Fruit fly (Drosophila melanogaster) whole organism, embryonic: ENCODE data around the gene SP555.

Experiments
- Ada2b ChIP-seq: fragments of 200-800 bp; sonication (Bioruptor generic); IDR thresholded peaks from 2 replicates; pipeline ENCODE4 v1.3.6; 2022; ENCODE audit warnings: missing biosample characterization, missing genetic modification characterization
- CG10209 ChIP-seq: fragments of 200-800 bp; sonication (Bioruptor generic); optimal IDR thresholded peaks from 3 replicates; lab custom pipeline; 2017; ENCODE audit warnings: missing biosample characterization, mild to moderate bottlenecking, missing genetic modification characterization, missing genetic modification reagents
- CG10565 ChIP-seq: fragments of 200-800 bp; sonication (Bioruptor generic); optimal IDR thresholded peaks from 3 replicates; lab custom pipeline; 2016; ENCODE audit warnings: missing biosample characterization, mild to moderate bottlenecking, missing genetic modification characterization
- CG12155 ChIP-seq: fragments of 200-800 bp; sonication (Bioruptor generic); optimal IDR thresholded peaks from 3 replicates; lab custom pipeline; 2016; ENCODE audit warnings: missing biosample characterization, missing genetic modification characterization
- CG12299 ChIP-seq: fragments of 200-800 bp; sonication (Bioruptor generic); optimal IDR thresholded peaks from 2 replicates; lab custom pipeline; 2018; ENCODE audit warnings: missing biosample characterization, mild to moderate bottlenecking, missing genetic modification characterization
- CG14050 ChIP-seq: fragments of 200-800 bp; sonication (Bioruptor generic); IDR thresholded peaks from 3 replicates; pipeline ENCODE4 v1.3.6; 2022; ENCODE audit warnings: missing biosample characterization, missing genetic modification characterization
- CG14860 ChIP-seq: fragments of 200-800 bp; sonication (Bioruptor generic); IDR thresholded peaks from 3 replicates; pipeline ENCODE4 v1.3.6; 2022; ENCODE audit warnings: missing biosample characterization, missing genetic modification characterization; ENCODE audit not compliant: partially characterized antibody
- CG15269 ChIP-seq: fragments of 200-800 bp; sonication (Bioruptor generic); optimal IDR thresholded peaks from 2 replicates; lab custom pipeline; 2018; ENCODE audit warnings: missing biosample characterization, mild to moderate bottlenecking, missing genetic modification characterization, moderate library complexity
- CG15601 ChIP-seq: fragments of 200-800 bp; sonication (Bioruptor generic); optimal IDR thresholded peaks from 3 replicates; lab custom pipeline; 2019; ENCODE audit warnings: missing biosample characterization, mild to moderate bottlenecking, missing genetic modification characterization, moderate library complexity
- CG1602 ChIP-seq: fragments of 200-800 bp; sonication (Bioruptor generic); optimal IDR thresholded peaks from 3 replicates; lab custom pipeline; 2016; ENCODE audit warnings: missing biosample characterization, missing genetic modification characterization
- CG17912 ChIP-seq: fragments of 200-800 bp; sonication (Bioruptor generic); optimal IDR thresholded peaks from 2 replicates; lab custom pipeline; 2018; ENCODE audit warnings: missing biosample characterization, mild to moderate bottlenecking, missing genetic modification characterization
- CG18476 ChIP-seq: fragments of 200-800 bp; sonication (Bioruptor generic); optimal IDR thresholded peaks from 2 replicates; lab custom pipeline; 2016; ENCODE audit warnings: missing biosample characterization, mild to moderate bottlenecking, missing genetic modification characterization
- CG18599 ChIP-seq: fragments of 200-800 bp; sonication (Bioruptor generic); optimal IDR thresholded peaks from 3 replicates; lab custom pipeline; 2017; ENCODE audit warnings: missing biosample characterization, missing genetic modification characterization, mild to moderate bottlenecking, moderate library complexity, missing genetic modification reagents
- CG2129 ChIP-seq: fragments of 200-800 bp; sonication (Bioruptor generic); IDR thresholded peaks from 2 replicates; pipeline ENCODE4 v1.3.6; 2022; ENCODE audit warnings: missing biosample characterization, missing genetic modification characterization; ENCODE audit not compliant: partially characterized antibody
- CG4282 ChIP-seq: fragments of 200-800 bp; sonication (Bioruptor generic); optimal IDR thresholded peaks from 2 replicates; lab custom pipeline; 2016; ENCODE audit warnings: missing biosample characterization, missing genetic modification characterization
- CG4404 ChIP-seq: fragments of 200-800 bp; sonication (Bioruptor generic); IDR thresholded peaks from 2 replicates; pipeline ENCODE4 v1.3.6; 2022; ENCODE audit warnings: missing biosample characterization, missing genetic modification characterization
- CG4424 ChIP-seq: fragments of 200-800 bp; sonication (Bioruptor generic); optimal IDR thresholded peaks from 3 replicates; lab custom pipeline; 2016; ENCODE audit warnings: missing biosample characterization, missing genetic modification characterization
- CG4730 ChIP-seq: fragments of 200-800 bp; sonication (Bioruptor generic); IDR thresholded peaks from 2 replicates; pipeline ENCODE4 v1.3.6; 2022; ENCODE audit warnings: missing biosample characterization, missing genetic modification characterization
- CG5245 ChIP-seq: fragments of 200-800 bp; sonication (Bioruptor generic); optimal IDR thresholded peaks from 3 replicates; lab custom pipeline; 2016; ENCODE audit warnings: missing biosample characterization, missing genetic modification characterization
- CG6689 ChIP-seq: fragments of 200-800 bp; sonication (Bioruptor generic); IDR thresholded peaks from 2 replicates; pipeline ENCODE4 v1.3.6; 2022; ENCODE audit warnings: missing biosample characterization, missing genetic modification characterization
- CG7271 ChIP-seq: fragments of 200-800 bp; sonication (Bioruptor generic); optimal IDR thresholded peaks from 2 replicates; lab custom pipeline; 2018; ENCODE audit warnings: missing biosample characterization, mild to moderate bottlenecking, missing genetic modification characterization, moderate library complexity
- CG9215 ChIP-seq: fragments of 200-800 bp; sonication (Bioruptor generic); IDR thresholded peaks from 2 replicates; pipeline ENCODE4 v1.3.6; 2022; ENCODE audit warnings: missing biosample characterization, missing genetic modification characterization
- CG9932 ChIP-seq: fragments of 200-800 bp; sonication (Bioruptor generic); IDR thresholded peaks from 2 replicates; pipeline ENCODE4 v1.3.6; 2022; ENCODE audit warnings: missing biosample characterization, missing genetic modification characterization
- Dad ChIP-seq: fragments of 200-800 bp; sonication (Bioruptor generic); optimal IDR thresholded peaks from 3 replicates; lab custom pipeline; 2016; ENCODE audit warnings: missing biosample characterization, missing genetic modification characterization
- Doc2 ChIP-seq: fragments of 200-800 bp; sonication (Bioruptor generic); IDR thresholded peaks from 2 replicates; pipeline ENCODE4 v1.3.6; 2022; ENCODE audit warnings: missing biosample characterization, missing genetic modification characterization
- Fer1 ChIP-seq: fragments of 200-800 bp; sonication (Bioruptor generic); optimal IDR thresholded peaks from 2 replicates; lab custom pipeline; 2017; ENCODE audit warnings: missing biosample characterization, mild to moderate bottlenecking, missing genetic modification characterization
- Gsc ChIP-seq: fragments of 200-800 bp; sonication (Bioruptor generic); IDR thresholded peaks from 2 replicates; pipeline ENCODE4 v1.3.6; 2022; ENCODE audit warnings: missing biosample characterization, missing genetic modification characterization
- HHEX ChIP-seq: fragments of 200-800 bp; sonication (Bioruptor generic); optimal IDR thresholded peaks from 3 replicates; lab custom pipeline; 2017; ENCODE audit warnings: missing biosample characterization, mild to moderate bottlenecking, missing genetic modification characterization, missing genetic modification reagents
- HLH3B ChIP-seq: fragments of 200-800 bp; sonication (Bioruptor generic); IDR thresholded peaks from 2 replicates; pipeline ENCODE4 v1.3.6; 2022; ENCODE audit warnings: missing biosample characterization, missing genetic modification characterization
- Kr ChIP-seq: fragments of 200-800 bp; sonication (Bioruptor generic); optimal IDR thresholded peaks from 2 replicates; lab custom pipeline; 2017; ENCODE audit warnings: missing biosample characterization, mild to moderate bottlenecking, missing genetic modification characterization
- Med ChIP-seq: fragments of 200-800 bp; sonication (Bioruptor generic); peaks from one replicate; lab custom pipeline; 2016; ENCODE audit warnings: missing biosample characterization, missing genetic modification characterization, mild to moderate bottlenecking, inconsistent platforms, moderate library complexity
- NFAT ChIP-seq: fragments of 200-800 bp; sonication (Bioruptor generic); IDR thresholded peaks from 2 replicates; pipeline ENCODE4 v1.3.6; 2022; ENCODE audit warnings: missing biosample characterization, missing genetic modification characterization
- ash1 ChIP-seq: fragments of 200-800 bp; sonication (Bioruptor generic); optimal IDR thresholded peaks from 2 replicates; lab custom pipeline; 2018; ENCODE audit warnings: missing biosample characterization, mild to moderate bottlenecking, missing genetic modification characterization
- bigmax ChIP-seq: fragments of 200-800 bp; sonication (Bioruptor generic); optimal IDR thresholded peaks from 2 replicates; lab custom pipeline; 2018; ENCODE audit warnings: missing biosample characterization, mild to moderate bottlenecking, missing genetic modification characterization
- ems ChIP-seq: fragments of 200-800 bp; sonication (Bioruptor generic); optimal IDR thresholded peaks from 3 replicates; lab custom pipeline; 2016; ENCODE audit warnings: missing biosample characterization, missing genetic modification characterization
- ewg ChIP-seq: fragments of 200-800 bp; sonication (Bioruptor generic); optimal IDR thresholded peaks from 3 replicates; lab custom pipeline; 2017; ENCODE audit warnings: mild to moderate bottlenecking, missing biosample characterization, missing genetic modification reagents, missing genetic modification characterization
- exex ChIP-seq: fragments of 200-800 bp; sonication (Bioruptor generic); optimal IDR thresholded peaks from 4 replicates; lab custom pipeline; 2018; ENCODE audit warnings: missing biosample characterization, mild to moderate bottlenecking, missing genetic modification characterization, moderate library complexity
- grn ChIP-seq: fragments of 200-800 bp; sonication (Bioruptor generic); optimal IDR thresholded peaks from 3 replicates; lab custom pipeline; 2017; ENCODE audit warnings: missing biosample characterization, missing genetic modification characterization
- hbn ChIP-seq: fragments of 200-800 bp; sonication (Bioruptor generic); IDR thresholded peaks from 2 replicates; pipeline ENCODE4 v1.3.6; 2022; ENCODE audit warnings: missing biosample characterization, missing genetic modification characterization; ENCODE audit not compliant: partially characterized antibody
- jigr1 ChIP-seq: fragments of 200-800 bp; sonication (Bioruptor generic); IDR thresholded peaks from 3 replicates; pipeline ENCODE4 v1.3.6; 2022; ENCODE audit warnings: missing biosample characterization, missing genetic modification characterization
- kah ChIP-seq: fragments of 200-800 bp; sonication (Bioruptor generic); optimal IDR thresholded peaks from 2 replicates; lab custom pipeline; 2018; ENCODE audit warnings: missing biosample characterization, mild to moderate bottlenecking, missing genetic modification characterization
- lilli ChIP-seq: fragments of 200-800 bp; sonication (Bioruptor generic); optimal IDR thresholded peaks from 3 replicates; lab custom pipeline; 2016; ENCODE audit warnings: missing biosample characterization, missing genetic modification characterization
- mirr ChIP-seq: fragments of 200-800 bp; sonication (Bioruptor generic); optimal IDR thresholded peaks from 3 replicates; lab custom pipeline; 2018; ENCODE audit warnings: missing biosample characterization, mild to moderate bottlenecking, missing genetic modification characterization
- pnt ChIP-seq: fragments of 200-800 bp; sonication (Bioruptor generic); optimal IDR thresholded peaks from 3 replicates; lab custom pipeline; 2016; ENCODE audit warnings: missing biosample characterization, missing genetic modification characterization
- pzg ChIP-seq: fragments of 200-800 bp; sonication (Bioruptor generic); optimal IDR thresholded peaks from 3 replicates; lab custom pipeline; 2018; ENCODE audit warnings: missing biosample characterization, mild to moderate bottlenecking, missing genetic modification characterization, moderate library complexity
- ranshi ChIP-seq: fragments of 200-800 bp; sonication (Bioruptor generic); IDR thresholded peaks from 2 replicates; pipeline ENCODE4 v1.3.6; 2022; ENCODE audit warnings: missing biosample characterization, missing genetic modification characterization
- scrt ChIP-seq: fragments of 200-800 bp; sonication (Bioruptor generic); optimal IDR thresholded peaks from 2 replicates; lab custom pipeline; 2018; ENCODE audit warnings: missing biosample characterization, mild to moderate bottlenecking, missing genetic modification characterization, moderate library complexity
- trh ChIP-seq: fragments of 200-800 bp; sonication (Bioruptor generic); optimal IDR thresholded peaks from 2 replicates; lab custom pipeline; 2016; ENCODE audit warnings: missing biosample characterization, missing genetic modification characterization
- tup ChIP-seq: fragments of 200-800 bp; sonication (Bioruptor generic); optimal IDR thresholded peaks from 2 replicates; lab custom pipeline; 2016; ENCODE audit warnings: missing biosample characterization, mild to moderate bottlenecking, missing genetic modification characterization, moderate library complexity
- tx ChIP-seq: fragments of 200-800 bp; sonication (Bioruptor generic); optimal IDR thresholded peaks from 2 replicates; lab custom pipeline; 2016; ENCODE audit warnings: missing biosample characterization, missing genetic modification characterization

The SP555 gene

DNA sequence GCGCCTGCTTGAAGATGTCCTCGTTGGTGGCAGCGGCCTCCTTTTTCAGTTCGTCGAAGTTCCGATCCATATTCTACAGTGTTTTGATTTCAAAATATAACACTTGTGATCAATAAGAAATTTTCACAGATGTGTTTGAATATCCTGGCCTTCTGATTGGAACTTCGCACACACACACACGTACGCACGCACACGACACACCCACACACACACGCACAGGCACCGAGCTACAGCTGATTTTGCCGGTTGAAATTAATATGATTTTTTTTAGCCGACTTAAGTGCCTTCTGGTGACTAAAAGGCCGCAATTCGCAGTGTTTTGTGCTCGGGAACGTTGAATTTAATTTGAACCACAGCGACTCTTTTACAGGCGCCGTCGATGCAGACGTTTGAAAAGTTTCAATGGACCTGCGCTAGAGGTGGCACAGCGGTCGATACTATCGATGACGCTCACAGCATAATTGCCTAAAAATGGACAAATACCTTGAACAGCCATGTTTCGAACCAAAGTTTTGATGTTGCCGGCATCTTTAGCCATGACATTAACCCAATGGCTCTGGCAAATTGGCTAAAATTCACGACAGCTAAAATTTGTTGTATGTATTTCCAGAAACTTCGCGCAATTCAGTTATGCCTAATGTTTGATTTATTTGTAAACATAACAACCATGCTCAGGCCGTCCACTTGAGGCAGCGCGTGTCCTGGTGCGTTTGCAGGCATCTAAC is 28.0 kb upstream of the SP555 start, which contains the start of gene Rtnl1 (continued):
- TF ChIP-seq Med (GFP tag; lab: Kevin White, UChicago) (peak; percentile 91), Kr (GFP tag; lab: Kevin White, UChicago) (no peak), Fer1 (GFP tag; lab: Kevin White, UChicago) (peak; percentile 28), mirr (GFP tag; lab: Kevin White, UChicago) (no peak), lilli (peak; percentile 32), Doc2 (GFP tag; lab: Robert Waterston, UW) (no peak), CG7271 (tag; lab: Kevin White, UChicago) (no peak), CG15269 (tag; lab: Kevin White, UChicago) (no peak), CG9215 (GFP tag; lab: Robert Waterston, UW) (no peak), CG12155 (GFP tag; lab: Kevin White, UChicago) (peak; percentile 52), tup (GFP tag; lab: Kevin White, UChicago) (no peak), CG10565 (GFP tag; lab: Kevin White, UChicago) (no peak), CG18599 (GFP tag; lab: Kevin White, UChicago) (peak; percentile 30), ash1 (GFP tag; lab: Kevin White, UChicago) (no peak), CG1602 (GFP tag; lab: Kevin White, UChicago) (no peak), HHEX (GFP tag; lab: Kevin White, UChicago) (no peak), exex (tag; lab: Kevin White, UChicago) (no peak), CG5245 (GFP tag; lab: Kevin White, UChicago) (no peak), trh (GFP tag; lab: Kevin White, UChicago) (no peak), pnt (GFP tag; lab: Kevin White, UChicago) (no peak), CG9932 (peak; percentile 75), Dad (GFP tag; lab: Kevin White, UChicago) (peak; percentile 20), CG14860 (peak; percentile 79), CG12299 (tag; lab: Kevin White, UChicago) (peak; percentile 19), CG10209 (GFP tag; lab: Kevin White, UChicago) (no peak), pzg (GFP tag; lab: Kevin White, UChicago) (peak; percentile 99), bigmax (GFP tag; lab: Kevin White, UChicago) (no peak), kah (GFP tag; lab: Kevin White, UChicago) (no peak), NFAT (GFP tag; lab: Robert Waterston, UW) (peak; percentile 53; the same call in 1 of the 2 replicates), CG4404 (no peak), scrt (GFP tag; lab: Kevin White, UChicago) (no peak), CG4730 (GFP tag; lab: Robert Waterston, UW) (no peak), CG4282 (GFP tag; lab: Kevin White, UChicago) (no peak), grn (no peak), hbn (GFP tag; lab: Robert Waterston, UW) (peak; percentile 95), tx (GFP tag; lab: Kevin White, UChicago) (peak; percentile 11), ranshi (no peak), CG2129 (GFP tag; lab: Robert Waterston, UW) (peak; percentile 80), ems (GFP tag; lab: Kevin White, UChicago) (no peak), CG18476 (GFP tag; lab: Kevin White, UChicago) (no peak), CG17912 (GFP tag; lab: Kevin White, UChicago) (no peak), CG4424 (peak; percentile 24), Gsc (GFP tag; lab: Robert Waterston, UW) (no peak), CG6689 (GFP tag; lab: Robert Waterston, UW) (no peak), CG14050 (GFP tag; lab: Robert Waterston, UW) (no peak), ewg (GFP tag; lab: Kevin White, UChicago) (peak; percentile 100), HLH3B (GFP tag; lab: Robert Waterston, UW) (no peak), CG15601 (tag; lab: Kevin White, UChicago) (peak; percentile 42), Ada2b (GFP tag; lab: Robert Waterston, UW) (no peak), jigr1 (GFP tag; lab: Robert Waterston, UW) (no peak)
